Worm (Caenorhabditis elegans) whole organism, early embryonic: ENCODE data around the gene srbc-34.

Source experiments
- B0310.2 ChIP-seq: sonication (generic microtip); optimal IDR thresholded peaks from 2 replicates; lab custom pipeline; 2016; ENCODE audit warnings: mild to moderate bottlenecking, missing genetic modification characterization, missing compliant biosample characterization
- F13C5.2 ChIP-seq: sonication (generic microtip); optimal IDR thresholded peaks from 2 replicates; lab custom pipeline; 2017; ENCODE audit warnings: mild to moderate bottlenecking, missing genetic modification characterization, inconsistent platforms, missing compliant biosample characterization
- ama-1 ChIP-seq: fragments of 150-350 bp; optimal IDR thresholded peaks from 2 replicates; lab custom pipeline; 2014
- ets-7 ChIP-seq: sonication (generic microtip); optimal IDR thresholded peaks from 2 replicates; lab custom pipeline; 2016; ENCODE audit warnings: missing genotype, missing genetic modification characterization, missing compliant biosample characterization
- flt-1 ChIP-seq: fragments of 200-800 bp; sonication (Bioruptor generic); IDR thresholded peaks from 2 replicates; pipeline ENCODE4 v1.3.6; 2022; ENCODE audit warnings: missing genetic modification characterization, missing compliant biosample characterization
- hmbx-1 ChIP-seq: sonication (generic microtip); optimal IDR thresholded peaks from 2 replicates; lab custom pipeline; 2016; ENCODE audit warnings: mild to moderate bottlenecking, missing genetic modification characterization, missing compliant biosample characterization
- hmg-4 ChIP-seq: fragments of 200-800 bp; sonication (Bioruptor generic); optimal IDR thresholded peaks from 2 replicates; lab custom pipeline; 2018; ENCODE audit warnings: mild to moderate bottlenecking, missing genetic modification characterization, missing compliant biosample characterization
- tra-4 ChIP-seq: sonication (generic microtip); optimal IDR thresholded peaks from 2 replicates; lab custom pipeline; 2017; ENCODE audit warnings: missing genetic modification characterization, missing compliant biosample characterization

- TF ChIP-seq flt-1 (GFP tag; lab: Robert Waterston, UW) (no peak), tra-4 (no peak), ama-1 (lab: Kevin White, UChicago) (no peak), hmg-4 (GFP tag; lab: Kevin White, UChicago) (no peak), B0310.2 (no peak), hmbx-1 (no peak), ets-7 (tag; lab: Kevin White, UChicago) (no peak), F13C5.2 (tag; lab: Kevin White, UChicago) (no peak)
Observed at ce11 chrV:20203085-20203484, 3.0 kb upstream of the srbc-34 start, which contains the start of gene fbxa-113.
